Worm (Caenorhabditis elegans): ENCODE data around the gene clc-32.

Gene clc-32

DNA sequence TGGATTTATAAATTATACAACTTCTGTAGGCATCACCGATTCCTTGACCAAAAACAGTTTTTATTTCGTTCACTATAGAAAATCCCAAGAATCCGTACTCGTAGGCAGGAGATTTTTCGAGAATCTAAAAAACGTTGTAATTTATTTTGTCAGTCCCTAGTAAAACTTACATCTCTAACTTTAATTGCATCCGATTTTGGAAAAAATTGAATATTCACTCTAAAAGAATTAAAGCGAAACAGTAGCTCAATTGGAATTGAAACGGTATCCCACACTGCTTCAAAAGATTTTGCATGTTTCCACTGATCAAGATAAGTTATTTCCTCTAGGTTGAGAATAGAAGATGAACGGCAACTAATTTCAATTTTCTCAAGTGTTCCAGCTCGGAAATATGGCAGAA lies 9.7 kb downstream of the clc-32 start, which contains the start of gene fbxa-142:
Gene fbxa-142 (minus strand): TSS at position 101 of the 400 bp plus-strand sequence.
- TF ChIP-seq unc-62 (GFP tag; optimal IDR thresholded peaks at IDR 0.05 in 1 of 2) (peak in 1 of 2 experiments; percentile 27), unc-62 (tag; optimal IDR thresholded peaks at IDR 0.05) (no peak), lin-39 (tag; optimal IDR thresholded peaks at IDR 0.05) (no peak)

DNA sequence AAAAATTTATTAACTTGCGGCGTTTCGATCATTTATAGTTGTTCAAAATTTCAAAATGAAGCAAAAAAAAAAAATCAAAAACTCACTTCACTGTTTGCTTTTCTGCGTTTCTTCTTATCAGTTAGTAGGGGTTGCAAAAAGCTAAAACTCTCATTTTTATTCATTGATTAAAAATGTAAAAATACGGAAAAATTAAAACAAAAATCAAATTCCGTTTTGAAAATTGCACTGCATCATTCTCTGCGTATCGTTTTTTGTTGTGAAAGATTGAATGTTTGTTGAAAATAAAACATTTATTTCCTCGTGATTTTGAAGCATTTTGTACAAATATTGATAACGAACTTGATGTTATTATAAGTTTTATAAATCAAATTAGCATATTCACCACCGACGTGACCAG lies 11.9 kb downstream of the clc-32 start:
- TF ChIP-seq dve-1 (tag; optimal IDR thresholded peaks at IDR 0.05; ENCODE audit: insufficient read depth) = peak; percentile 38
- TF ChIP-seq skn-1 (tag; optimal IDR thresholded peaks at IDR 0.05) = no peak
- TF ChIP-seq daf-16 (GFP tag; optimal IDR thresholded peaks at IDR 0.05) = no peak
- TF ChIP-seq daf-16 (tag; optimal IDR thresholded peaks at IDR 0.05) = peak; percentile 38
- TF ChIP-seq pqm-1 (tag; optimal IDR thresholded peaks at IDR 0.05) = peak; percentile 78

DNA sequence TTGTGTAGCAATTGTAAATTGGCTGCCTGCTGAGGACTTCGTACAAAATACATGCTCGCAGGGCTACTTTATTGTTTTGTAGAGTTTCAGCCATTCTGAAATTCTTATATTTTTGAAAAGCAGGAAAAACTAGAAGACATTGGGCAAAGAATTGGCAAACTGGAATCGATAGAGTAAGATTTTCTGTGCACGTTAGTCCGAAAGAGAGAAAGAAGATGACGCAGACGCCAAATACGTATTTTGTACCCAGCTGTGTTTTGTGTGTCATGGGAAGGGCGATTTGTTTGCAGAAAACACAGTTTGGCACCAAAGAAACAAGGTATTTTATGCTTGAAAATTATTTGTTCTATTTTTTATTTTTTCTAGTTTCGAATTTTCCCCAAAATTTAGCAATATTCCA lies 13.6 kb downstream of the clc-32 start, which contains the start of gene fbxa-143:
Gene fbxa-143 (minus strand): TSS at position 101 of the 400 bp plus-strand sequence.
- peak; percentile 48 for TF ChIP-seq nhr-28 (tag; optimal IDR thresholded peaks at IDR 0.05)
- TF ChIP-seq ceh-44 (GFP tag; IDR thresholded peaks at IDR 0.05) = no peak

DNA sequence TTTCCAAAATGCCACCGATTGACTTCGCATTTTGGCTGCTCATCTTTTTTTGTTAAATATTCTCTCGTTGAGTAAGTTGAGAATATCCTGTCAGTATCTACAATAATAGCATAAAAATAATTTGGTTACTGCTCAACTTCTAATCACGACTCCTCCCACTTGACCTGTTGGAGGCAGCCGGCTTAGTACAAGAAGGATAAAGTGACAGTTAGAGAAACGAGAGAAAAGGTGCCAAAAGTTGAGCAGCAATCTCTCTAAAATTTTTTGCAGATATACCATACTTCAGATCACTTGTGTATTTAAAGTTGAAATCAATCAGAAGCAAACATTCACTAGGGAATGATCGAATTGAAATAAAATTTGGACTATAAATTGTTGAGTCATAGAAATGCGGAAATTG lies 16.2 kb downstream of the clc-32 start, which contains the start of gene nhr-111:
Gene nhr-111 (minus strand): TSS at position 101 of the 400 bp plus-strand sequence.
- TF ChIP-seq daf-19 (GFP tag; conservative IDR thresholded peaks at IDR 0.05) (no peak), lin-13 (GFP tag; optimal IDR thresholded peaks at IDR 0.05) (no peak), unc-130 (GFP tag; optimal IDR thresholded peaks at IDR 0.05) (no peak), pha-4 (GFP tag; IDR thresholded peaks at IDR 0.05) (no peak), pha-4 (tag; optimal IDR thresholded peaks at IDR 0.05) (no peak), daf-16 (GFP tag; optimal IDR thresholded peaks at IDR 0.05) (no peak), daf-16 (tag; optimal IDR thresholded peaks at IDR 0.05) (no peak), lin-1 (GFP tag; IDR thresholded peaks at IDR 0.05) (no peak), ceh-44 (GFP tag; IDR thresholded peaks at IDR 0.05) (no peak), arid-1 (GFP tag; conservative IDR thresholded peaks at IDR 0.05) (no peak), mxl-3 (GFP tag; optimal IDR thresholded peaks at IDR 0.05) (no peak), nhr-237 (tag; optimal IDR thresholded peaks at IDR 0.05) (no peak), jun-1 (tag; optimal IDR thresholded peaks at IDR 0.05) (no peak), rbr-2 (tag; optimal IDR thresholded peaks at IDR 0.05) (no peak), dmd-8 (GFP tag; IDR thresholded peaks at IDR 0.05) (no peak), lir-3 (tag; optimal IDR thresholded peaks at IDR 0.05) (no peak)

DNA sequence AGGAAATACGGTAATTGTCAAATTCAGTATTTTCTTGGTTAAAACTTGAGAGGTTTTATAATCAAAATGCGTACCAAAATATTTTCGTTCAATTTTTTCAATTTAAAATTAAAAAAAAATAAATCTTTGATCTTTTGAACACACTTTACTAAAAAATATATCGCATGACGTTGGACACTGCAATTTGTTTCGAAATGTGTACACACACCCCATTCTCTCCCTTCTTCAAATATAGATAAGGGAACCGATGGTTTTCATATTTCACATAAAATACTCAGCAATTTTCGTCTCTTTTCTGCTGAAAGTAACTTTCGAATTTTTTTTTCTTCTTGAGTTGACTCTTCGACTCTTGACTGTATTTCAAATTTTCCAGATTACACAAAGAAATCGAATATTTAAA lies 19.5 kb downstream of the clc-32 start:
- TF ChIP-seq ceh-44 (GFP tag; IDR thresholded peaks at IDR 0.05) (no peak), lin-1 (GFP tag; IDR thresholded peaks at IDR 0.05) (no peak), dmd-8 (GFP tag; IDR thresholded peaks at IDR 0.05) (no peak), mxl-3 (GFP tag; optimal IDR thresholded peaks at IDR 0.05) (no peak), dve-1 (tag; optimal IDR thresholded peaks at IDR 0.05; ENCODE audit: insufficient read depth) (peak; percentile 32), lin-15B (tag; optimal IDR thresholded peaks at IDR 0.05) (no peak), D1046.2 (GFP tag; IDR thresholded peaks at IDR 0.05) (no peak), ama-1 (optimal IDR thresholded peaks at IDR 0.05) (no peak), skn-1 (tag; optimal IDR thresholded peaks at IDR 0.05) (no peak), hlh-11 (tag; optimal IDR thresholded peaks at IDR 0.05) (no peak), dmd-9 (GFP tag; IDR thresholded peaks at IDR 0.05) (no peak), hmg-1.1 (GFP tag; IDR thresholded peaks at IDR 0.05) (no peak), lsy-2 (tag; optimal IDR thresholded peaks at IDR 0.05) (no peak), nhr-111 (GFP tag; optimal IDR thresholded peaks at IDR 0.05) (no peak), F49E8.2 (tag; optimal IDR thresholded peaks at IDR 0.05; ENCODE audit: borderline replicate concordance) (no peak), daf-16 (GFP tag; optimal IDR thresholded peaks at IDR 0.05) (no peak), daf-16 (tag; optimal IDR thresholded peaks at IDR 0.05) (peak; percentile 29), gei-8 (GFP tag; optimal IDR thresholded peaks at IDR 0.05) (no peak), nhr-10 (tag; optimal IDR thresholded peaks at IDR 0.05) (no peak), snpc-1.2 (GFP tag; IDR thresholded peaks at IDR 0.05) (no peak), dmd-6 (GFP tag; IDR thresholded peaks at IDR 0.05) (peak; percentile 12; the same call in 1 of the 2 replicates), fos-1 (tag; optimal IDR thresholded peaks at IDR 0.05) (no peak), pqm-1 (tag; optimal IDR thresholded peaks at IDR 0.05) (peak; percentile 1), nhr-6 (tag; optimal IDR thresholded peaks at IDR 0.05) (no peak), nhr-28 (tag; optimal IDR thresholded peaks at IDR 0.05) (peak; percentile 60), ctbp-1 (GFP tag; IDR thresholded peaks at IDR 0.05) (no peak), mep-1 (tag; optimal IDR thresholded peaks at IDR 0.05) (no peak), pha-4 (GFP tag; IDR thresholded peaks at IDR 0.05) (no peak), pha-4 (tag; optimal IDR thresholded peaks at IDR 0.05) (peak; percentile 7)
